Worm (Caenorhabditis elegans): ENCODE measurements around the gene C28H8.2.

Gene C28H8.2

ce11 chrIII:5921067-5921678 is 1.1 kb downstream of the C28H8.2 start:
- no peak for TF ChIP-seq nhr-11 (tag; optimal IDR thresholded peaks at IDR 0.05)
- no peak for TF ChIP-seq elt-1 (tag; optimal IDR thresholded peaks at IDR 0.05)
- peak in 2 of 3 experiments; percentile 89 to 92 for TF ChIP-seq elt-3 (tag; optimal IDR thresholded peaks at IDR 0.05)
- TF ChIP-seq nhr-23 (tag; optimal IDR thresholded peaks at IDR 0.05), result peak; percentile 84
- no peak for TF ChIP-seq ceh-82 (tag; optimal IDR thresholded peaks at IDR 0.05)
- TF ChIP-seq daf-12 (tag; optimal IDR thresholded peaks at IDR 0.05), result no peak
- no peak for TF ChIP-seq R02D3.7 (tag; optimal IDR thresholded peaks at IDR 0.05)
- TF ChIP-seq nfya-1 (tag; optimal IDR thresholded peaks at IDR 0.05; ENCODE audit: insufficient read depth), result no peak
- TF ChIP-seq nhr-76 (tag; optimal IDR thresholded peaks at IDR 0.05), result no peak
- peak; percentile 13 for TF ChIP-seq tbx-2 (tag; optimal IDR thresholded peaks at IDR 0.05)
- TF ChIP-seq nhr-25 (tag; optimal IDR thresholded peaks at IDR 0.05), result peak; percentile 80
- TF ChIP-seq aly-2 (tag; optimal IDR thresholded peaks at IDR 0.05), result no peak
- no peak for TF ChIP-seq fkh-10 (GFP tag; optimal IDR thresholded peaks at IDR 0.05)
- TF ChIP-seq eor-1 (tag; optimal IDR thresholded peaks at IDR 0.05), result no peak
- TF ChIP-seq ama-1 (optimal IDR thresholded peaks at IDR 0.05), result peak; percentile 66
- TF ChIP-seq skn-1 (tag; optimal IDR thresholded peaks at IDR 0.05), result no peak
- TF ChIP-seq jun-1 (tag; optimal IDR thresholded peaks at IDR 0.05), result no peak
- peak; percentile 92 for TF ChIP-seq nhr-43 (tag; optimal IDR thresholded peaks at IDR 0.05; ENCODE audit: poor library complexity, severe bottlenecking)
- no peak for TF ChIP-seq ceh-16 (tag; optimal IDR thresholded peaks at IDR 0.05)

ce11 chrIII:5922236-5922635 is 2.1 kb downstream of the C28H8.2 start:
- no peak for TF ChIP-seq elt-1 (tag; optimal IDR thresholded peaks at IDR 0.05)
- TF ChIP-seq ztf-11 (tag; optimal IDR thresholded peaks at IDR 0.05), result no peak
- no peak for TF ChIP-seq nhr-12 (tag; optimal IDR thresholded peaks at IDR 0.05)
- no peak for TF ChIP-seq ZK546.5 (tag; optimal IDR thresholded peaks at IDR 0.05)
- TF ChIP-seq nhr-23 (tag; optimal IDR thresholded peaks at IDR 0.05), result peak; percentile 74
- peak; percentile 74 for TF ChIP-seq nhr-25 (tag; optimal IDR thresholded peaks at IDR 0.05)
- TF ChIP-seq nhr-43 (tag; optimal IDR thresholded peaks at IDR 0.05; ENCODE audit: poor library complexity, severe bottlenecking), result peak; percentile 68
- no peak for TF ChIP-seq elt-3 (tag; optimal IDR thresholded peaks at IDR 0.05)

- TF ChIP-seq lin-15B (tag; optimal IDR thresholded peaks at IDR 0.05), result peak; percentile 82
- peak; percentile 59 for TF ChIP-seq nhr-23 (tag; optimal IDR thresholded peaks at IDR 0.05)
- peak; percentile 49 for TF ChIP-seq nhr-25 (tag; optimal IDR thresholded peaks at IDR 0.05)
- TF ChIP-seq snpc-4 (tag; optimal IDR thresholded peaks at IDR 0.05), result peak; percentile 22
- peak; percentile 62 for TF ChIP-seq hmg-11 (tag; optimal IDR thresholded peaks at IDR 0.05)
- TF ChIP-seq lin-39 (tag; optimal IDR thresholded peaks at IDR 0.05), result peak; percentile 65
- peak; percentile 16 for TF ChIP-seq elt-2 (tag; optimal IDR thresholded peaks at IDR 0.05)
- TF ChIP-seq pqm-1 (tag; optimal IDR thresholded peaks at IDR 0.05), result peak; percentile 21
- TF ChIP-seq pha-4 (tag; optimal IDR thresholded peaks at IDR 0.05), result peak; percentile 82
- TF ChIP-seq fkh-2 (tag; optimal IDR thresholded peaks at IDR 0.05), result no peak
- TF ChIP-seq nfya-1 (tag; optimal IDR thresholded peaks at IDR 0.05; ENCODE audit: insufficient read depth), result peak; percentile 64
- TF ChIP-seq daf-12 (tag; optimal IDR thresholded peaks at IDR 0.05), result no peak
- TF ChIP-seq nhr-43 (tag; optimal IDR thresholded peaks at IDR 0.05; ENCODE audit: poor library complexity, severe bottlenecking), result peak; percentile 37
- TF ChIP-seq eor-1 (tag; optimal IDR thresholded peaks at IDR 0.05), result no peak
These were observed 5.6 kb downstream of the C28H8.2 start, which contains the start of the genes dnc-2 and bcl-7 for ce11 chrIII:5925724-5926123. dnc-2 (minus strand) TSS chrIII:5925756. bcl-7 (plus strand) TSS chrIII:5926086.

- no peak for TF ChIP-seq nhr-25 (tag; optimal IDR thresholded peaks at IDR 0.05)
- no peak for TF ChIP-seq daf-12 (tag; optimal IDR thresholded peaks at IDR 0.05)
- peak; percentile 30 for TF ChIP-seq nfya-1 (tag; optimal IDR thresholded peaks at IDR 0.05; ENCODE audit: insufficient read depth)
These were observed 10.5 kb downstream of the C28H8.2 start for ce11 chrIII:5930659-5931058.

DNA sequence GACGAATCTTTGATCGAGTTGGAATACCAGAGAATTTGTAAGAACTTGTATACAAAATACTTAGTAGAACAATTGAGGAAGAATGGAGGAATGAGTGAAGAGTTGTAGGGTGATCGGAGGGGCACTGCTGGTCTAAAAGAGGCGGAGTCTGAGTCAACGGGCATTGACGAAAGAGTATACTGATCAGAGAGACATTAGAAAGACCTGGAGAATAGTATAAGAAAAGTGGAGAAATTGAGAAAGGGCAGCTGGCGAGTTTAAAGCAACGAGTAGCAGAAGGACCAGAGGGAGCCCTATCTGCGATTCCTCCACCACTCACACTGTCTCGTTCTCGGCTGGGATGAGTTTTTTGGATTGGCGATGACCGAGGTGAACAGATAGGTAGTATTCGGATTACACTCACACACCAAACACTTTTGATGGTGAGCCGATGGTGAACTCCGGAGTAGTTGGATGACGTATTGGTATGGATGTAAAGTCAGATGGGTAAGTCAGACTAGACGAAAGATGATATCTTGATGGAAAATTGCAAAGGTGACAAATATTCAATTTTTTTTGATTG is 11.4 kb downstream of the C28H8.2 start, which contains the start of gene EGAP1.5:
Gene EGAP1.5 (plus strand): TSS at position 289 of the 562 bp plus-strand sequence.
- TF ChIP-seq skn-1 (tag; optimal IDR thresholded peaks at IDR 0.05) (no peak), mml-1 (tag; optimal IDR thresholded peaks at IDR 0.05) (no peak), nfya-1 (tag; optimal IDR thresholded peaks at IDR 0.05; ENCODE audit: insufficient read depth) (peak; percentile 20), fkh-10 (GFP tag; optimal IDR thresholded peaks at IDR 0.05) (no peak), R02D3.7 (tag; optimal IDR thresholded peaks at IDR 0.05) (no peak), lin-39 (tag; optimal IDR thresholded peaks at IDR 0.05) (no peak), nhr-11 (tag; optimal IDR thresholded peaks at IDR 0.05) (no peak), pha-4 (tag; optimal IDR thresholded peaks at IDR 0.05) (no peak), ceh-28 (tag; optimal IDR thresholded peaks at IDR 0.05) (no peak)
